Worm (Caenorhabditis elegans): Measurements from ENCODE around the gene zyg-8.
A peak's percentile ranks its signal among the peaks of the same experiment; 100 is the strongest.

The zyg-8 gene

DNA sequence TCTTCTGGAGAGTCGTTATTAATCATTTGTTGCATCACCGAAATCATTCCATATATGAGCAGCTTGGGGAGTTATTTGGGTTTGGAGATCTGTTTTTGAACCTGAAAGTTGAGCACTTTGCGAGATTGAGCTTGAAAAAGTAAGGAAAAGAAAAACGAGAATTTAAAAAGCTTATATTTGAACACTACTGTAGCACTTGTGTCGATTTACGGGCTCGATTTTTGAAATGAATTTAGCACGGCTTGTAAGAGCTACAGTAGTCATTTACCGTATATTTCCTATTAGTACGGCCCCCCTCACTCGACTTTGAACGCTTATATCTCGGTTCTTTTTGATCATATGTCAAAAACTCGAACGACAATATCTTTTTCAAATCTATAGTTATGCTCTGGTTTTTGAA, 22.7 kb downstream of the zyg-8 start, which contains the start of gene nob-1:
nob-1 (minus strand) TSS at position 101 of the 400 bp plus-strand sequence.
- peak; percentile 10 for TF ChIP-seq aha-1 (tag)
- no peak for TF ChIP-seq ama-1 (optimal IDR thresholded peaks at IDR 0.05)

DNA sequence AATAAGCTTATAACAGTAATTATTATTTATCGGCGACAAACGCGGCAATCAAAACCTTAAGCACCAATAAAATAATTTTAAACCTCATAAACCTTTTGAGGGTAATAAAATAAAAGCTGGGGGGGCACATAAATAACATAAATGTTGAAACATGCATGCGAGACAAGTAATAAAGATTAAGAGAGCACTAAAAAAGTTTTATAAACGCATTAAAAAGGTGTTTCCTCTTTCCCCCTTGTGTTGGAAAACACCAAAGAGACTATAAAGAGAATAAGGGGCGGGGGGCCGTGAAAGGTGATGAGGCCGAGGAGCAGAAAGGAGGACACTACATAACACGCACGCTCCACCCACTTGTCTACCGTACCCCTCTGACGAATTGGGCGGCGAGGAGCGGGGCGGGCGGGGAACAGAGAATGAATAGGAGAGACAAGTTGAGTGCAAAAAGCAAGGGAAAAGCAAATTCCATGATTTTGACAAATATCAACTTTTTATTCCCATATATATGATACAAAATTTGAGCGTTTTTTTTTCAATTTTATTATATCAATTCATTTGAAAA, 23.3 kb downstream of the zyg-8 start:
- TF ChIP-seq nhr-102 (tag; optimal IDR thresholded peaks at IDR 0.05) (no peak), aha-1 (tag) (peak; percentile 7), D1046.2 (GFP tag; IDR thresholded peaks at IDR 0.05) (no peak), nhr-28 (tag; optimal IDR thresholded peaks at IDR 0.05) (peak; percentile 6), F49E8.2 (tag; optimal IDR thresholded peaks at IDR 0.05; ENCODE audit: borderline replicate concordance) (no peak), ceh-20 (GFP tag; IDR thresholded peaks at IDR 0.05) (peak; percentile 87), daf-16 (GFP tag; optimal IDR thresholded peaks at IDR 0.05) (no peak), daf-16 (tag; optimal IDR thresholded peaks at IDR 0.05) (peak; percentile 52), set-16 (GFP tag; IDR thresholded peaks at IDR 0.05) (peak; percentile 27; the same call in 1 of the 2 replicates), dmd-6 (GFP tag; IDR thresholded peaks at IDR 0.05) (peak; percentile 29), lsy-2 (tag; optimal IDR thresholded peaks at IDR 0.05) (peak in 1 of 2 experiments; percentile 67), tra-1 (GFP tag; IDR thresholded peaks at IDR 0.05) (peak; percentile 83; the same call in 1 of the 2 replicates), php-3 (GFP tag; IDR thresholded peaks at IDR 0.05) (peak; percentile 100), dmd-8 (GFP tag; IDR thresholded peaks at IDR 0.05) (no peak), dve-1 (tag; optimal IDR thresholded peaks at IDR 0.05; ENCODE audit: insufficient read depth) (peak; percentile 18)

DNA sequence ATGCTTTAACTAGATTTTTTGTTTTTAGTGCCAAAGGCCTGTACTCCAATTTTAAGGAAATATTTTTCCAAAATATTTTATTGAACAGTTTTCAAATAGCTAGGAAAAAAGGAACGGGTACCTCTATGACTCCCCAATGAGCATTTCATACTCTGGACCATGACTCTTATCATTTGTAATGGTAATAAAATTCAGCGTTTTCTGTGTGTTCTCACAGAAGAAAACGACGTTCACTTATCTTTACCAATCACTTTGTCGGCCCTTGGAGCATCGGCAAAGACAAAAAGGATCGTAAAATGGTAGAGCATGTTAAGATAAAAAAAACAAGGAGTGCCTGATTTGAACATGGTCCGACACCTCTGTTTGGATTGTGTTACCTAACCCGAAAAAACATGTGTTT, 26.1 kb downstream of the zyg-8 start:
- TF ChIP-seq hlh-30 (tag; optimal IDR thresholded peaks at IDR 0.05; ENCODE audit: insufficient read depth): no peak
- TF ChIP-seq nhr-76 (tag; optimal IDR thresholded peaks at IDR 0.05): no peak
- TF ChIP-seq php-3 (GFP tag; IDR thresholded peaks at IDR 0.05): peak; percentile 49; the same call in 1 of the 2 replicates
- no peak for TF ChIP-seq rbr-2 (tag; optimal IDR thresholded peaks at IDR 0.05)
- no peak for TF ChIP-seq ctbp-1 (GFP tag; IDR thresholded peaks at IDR 0.05)

DNA sequence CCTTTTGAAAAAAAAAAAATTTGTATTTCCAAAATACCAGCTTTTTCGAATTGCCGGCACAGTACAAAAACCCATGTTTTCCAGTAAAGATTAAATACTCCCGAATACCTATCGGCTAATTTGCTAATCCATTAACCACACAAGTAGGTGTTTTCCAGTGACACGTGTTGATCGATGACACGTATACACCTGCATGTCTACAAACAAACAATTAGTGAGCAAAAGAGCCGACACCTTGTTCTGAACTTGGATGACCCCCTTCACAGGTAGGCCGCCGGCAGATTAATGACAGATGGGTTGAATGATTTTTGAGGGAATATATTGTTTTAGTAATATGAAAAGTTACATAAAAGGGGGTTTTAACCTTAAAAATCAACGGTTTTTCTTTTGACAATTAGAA, 31.1 kb downstream of the zyg-8 start:
- TF ChIP-seq lin-1 (GFP tag; IDR thresholded peaks at IDR 0.05) (no peak), daf-16 (GFP tag; optimal IDR thresholded peaks at IDR 0.05) (no peak), daf-16 (tag; optimal IDR thresholded peaks at IDR 0.05) (no peak), fkh-10 (GFP tag; optimal IDR thresholded peaks at IDR 0.05) (no peak), dmd-6 (GFP tag; IDR thresholded peaks at IDR 0.05) (no peak), zip-2 (tag; optimal IDR thresholded peaks at IDR 0.05) (no peak), T20F7.1 (GFP tag; optimal IDR thresholded peaks at IDR 0.05) (no peak), nhr-25 (tag; optimal IDR thresholded peaks at IDR 0.05; ENCODE audit: borderline replicate concordance, insufficient read depth) (no peak), ceh-20 (GFP tag; IDR thresholded peaks at IDR 0.05) (no peak), nhr-102 (tag; optimal IDR thresholded peaks at IDR 0.05) (no peak), lim-7 (GFP tag; IDR thresholded peaks at IDR 0.05) (no peak), hlh-11 (tag; optimal IDR thresholded peaks at IDR 0.05) (no peak), aha-1 (tag) (no peak), vab-7 (GFP tag; IDR thresholded peaks at IDR 0.05) (no peak), php-3 (GFP tag; IDR thresholded peaks at IDR 0.05) (no peak), mdl-1 (tag; optimal IDR thresholded peaks at IDR 0.05) (no peak)

DNA sequence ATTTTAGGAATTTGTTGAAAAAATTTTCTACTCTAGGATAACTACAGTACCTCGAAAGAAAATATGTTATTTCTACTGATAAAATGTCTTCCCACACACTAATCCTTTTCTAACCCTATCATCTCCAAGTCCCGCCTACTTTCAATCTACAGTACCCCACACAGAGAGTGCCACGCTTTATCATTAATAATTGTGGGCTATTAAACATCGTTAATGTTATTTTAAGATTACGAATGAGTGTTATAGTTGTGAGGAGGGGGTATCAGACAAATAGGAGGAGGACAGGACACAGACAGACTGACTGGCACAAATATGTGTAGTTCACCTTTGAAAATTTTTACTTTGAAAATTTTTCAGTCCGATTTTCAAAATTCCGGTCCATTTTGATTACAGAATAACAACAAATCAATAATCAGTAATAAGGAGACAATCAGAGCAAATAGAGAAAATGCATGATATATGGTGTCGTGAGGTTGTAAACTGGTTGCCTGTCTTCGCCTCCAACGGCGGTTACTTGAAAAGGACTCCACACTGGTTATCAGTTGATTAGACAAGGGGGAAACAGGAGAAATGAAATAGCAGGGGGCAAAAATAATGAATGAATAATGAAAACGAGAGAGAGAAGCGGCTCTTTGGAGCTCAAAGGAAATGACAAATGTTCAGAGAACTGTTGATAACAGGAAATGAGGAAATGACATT, 32.8 kb downstream of the zyg-8 start:
- TF ChIP-seq php-3 (GFP tag; IDR thresholded peaks at IDR 0.05) (peak; percentile 76), dve-1 (tag; optimal IDR thresholded peaks at IDR 0.05; ENCODE audit: insufficient read depth) (peak; percentile 51), Y105C5A.15 (GFP tag; IDR thresholded peaks at IDR 0.05) (no peak), daf-8 (GFP tag; IDR thresholded peaks at IDR 0.05) (no peak), snpc-4 (tag; optimal IDR thresholded peaks at IDR 0.05) (no peak), R02D3.7 (tag; optimal IDR thresholded peaks at IDR 0.05) (no peak), nhr-76 (tag; optimal IDR thresholded peaks at IDR 0.05) (no peak), lin-13 (GFP tag; optimal IDR thresholded peaks at IDR 0.05) (no peak), ZK337.2 (GFP tag; IDR thresholded peaks at IDR 0.05) (no peak), jun-1 (tag; optimal IDR thresholded peaks at IDR 0.05) (no peak), dmd-6 (GFP tag; IDR thresholded peaks at IDR 0.05) (no peak), lin-1 (GFP tag; IDR thresholded peaks at IDR 0.05) (no peak), lin-15B (tag; optimal IDR thresholded peaks at IDR 0.05) (no peak), Y48G9A.11 (GFP tag; IDR thresholded peaks at IDR 0.05) (no peak), dmd-8 (GFP tag; IDR thresholded peaks at IDR 0.05) (no peak), dpl-1 (GFP tag; optimal IDR thresholded peaks at IDR 0.05) (no peak), unc-62 (GFP tag; optimal IDR thresholded peaks at IDR 0.05 in 1 of 2) (peak in 1 of 2 experiments; percentile 31), unc-62 (tag; optimal IDR thresholded peaks at IDR 0.05) (no peak), mes-2 (tag; optimal IDR thresholded peaks at IDR 0.05; ENCODE audit: poor library complexity, severe bottlenecking) (no peak), ctbp-1 (GFP tag; IDR thresholded peaks at IDR 0.05) (no peak)
